Fruit fly (Drosophila melanogaster) whole organism, embryonic: ENCODE data around the gene CG13086.
A peak's percentile ranks its signal among the peaks of the same experiment; 100 is the strongest.

Source experiments
- Ada2b ChIP-seq: fragments of 200-800 bp; sonication (Bioruptor generic); IDR thresholded peaks from 2 replicates; pipeline ENCODE4 v1.3.6; 2022; ENCODE audit warnings: missing biosample characterization, missing genetic modification characterization
- Adf1 ChIP-seq: fragments of 200-800 bp; sonication (Bioruptor generic); IDR thresholded peaks from 2 replicates; pipeline ENCODE4 v1.3.6; 2022; ENCODE audit warnings: missing biosample characterization, missing genetic modification characterization
- B-H1 ChIP-seq: fragments of 200-800 bp; sonication (Bioruptor generic); IDR thresholded peaks from 3 replicates; pipeline ENCODE4 v1.3.6; 2022; ENCODE audit warnings: missing biosample characterization, missing genetic modification characterization
- BEAF-32 ChIP-seq: fragments of 200-800 bp; sonication (Bioruptor generic); optimal IDR thresholded peaks from 3 replicates; lab custom pipeline; 2017; ENCODE audit warnings: missing biosample characterization, missing genetic modification characterization, mild to moderate bottlenecking, moderate library complexity, missing genetic modification reagents
- CG10543 ChIP-seq: fragments of 200-800 bp; sonication (Bioruptor generic); optimal IDR thresholded peaks from 3 replicates; lab custom pipeline; 2017; ENCODE audit warnings: missing biosample characterization, mild to moderate bottlenecking, missing genetic modification characterization, moderate library complexity
- CG11696 ChIP-seq: fragments of 200-800 bp; sonication (Bioruptor generic); IDR thresholded peaks from 2 replicates; pipeline ENCODE4 v1.3.6; 2022; ENCODE audit warnings: missing biosample characterization, missing genetic modification characterization
- CG12769 ChIP-seq: fragments of 200-800 bp; sonication (Bioruptor generic); optimal IDR thresholded peaks from 2 replicates; lab custom pipeline; 2019; ENCODE audit warnings: missing biosample characterization, mild to moderate bottlenecking, missing genetic modification characterization, moderate library complexity
- CG13287 ChIP-seq: fragments of 200-800 bp; sonication (Bioruptor generic); IDR thresholded peaks from 2 replicates; pipeline ENCODE4 v1.3.6; 2022; ENCODE audit warnings: missing biosample characterization, missing genetic modification characterization; ENCODE audit not compliant: partially characterized antibody
- CG13296 ChIP-seq: fragments of 200-800 bp; sonication (Bioruptor generic); optimal IDR thresholded peaks from 3 replicates; lab custom pipeline; 2018; ENCODE audit warnings: missing biosample characterization, mild to moderate bottlenecking, missing genetic modification characterization
- CG17568 ChIP-seq: fragments of 200-800 bp; sonication (Bioruptor generic); optimal IDR thresholded peaks from 2 replicates; lab custom pipeline; 2018; ENCODE audit warnings: missing biosample characterization, mild to moderate bottlenecking, missing genetic modification characterization, moderate library complexity
- CG2199 ChIP-seq: fragments of 200-800 bp; sonication (Bioruptor generic); IDR thresholded peaks from 3 replicates; pipeline ENCODE4 v1.3.6; 2022; ENCODE audit warnings: missing biosample characterization, missing genetic modification characterization
- CG31441 ChIP-seq: fragments of 200-800 bp; sonication (Bioruptor generic); IDR thresholded peaks from 2 replicates; pipeline ENCODE4 v1.3.6; 2022; ENCODE audit warnings: missing biosample characterization, missing genetic modification characterization
- CG32772 ChIP-seq: fragments of 200-800 bp; sonication (Bioruptor generic); IDR thresholded peaks from 2 replicates; pipeline ENCODE4 v1.3.6; 2022; ENCODE audit warnings: missing biosample characterization, missing genetic modification characterization
- CG34376 ChIP-seq: fragments of 200-800 bp; sonication (Bioruptor generic); optimal IDR thresholded peaks from 2 replicates; lab custom pipeline; 2018; ENCODE audit warnings: missing biosample characterization, mild to moderate bottlenecking, missing genetic modification characterization
- CG4282 ChIP-seq: fragments of 200-800 bp; sonication (Bioruptor generic); optimal IDR thresholded peaks from 2 replicates; lab custom pipeline; 2016; ENCODE audit warnings: missing biosample characterization, missing genetic modification characterization
- CG7372 ChIP-seq: fragments of 200-800 bp; sonication (Bioruptor generic); IDR thresholded peaks from 2 replicates; pipeline ENCODE4 v1.3.6; 2022; ENCODE audit warnings: missing biosample characterization, missing genetic modification characterization
- CG7786 ChIP-seq: fragments of 200-800 bp; sonication (Bioruptor generic); optimal IDR thresholded peaks from 2 replicates; lab custom pipeline; 2016; ENCODE audit warnings: missing biosample characterization, missing genetic modification characterization
- CoRest ChIP-seq: fragments of 200-800 bp; sonication (Bioruptor generic); optimal IDR thresholded peaks from 3 replicates; lab custom pipeline; 2018; ENCODE audit warnings: missing biosample characterization, mild to moderate bottlenecking, missing genetic modification characterization, moderate library complexity
- Deaf1 ChIP-seq: fragments of 200-800 bp; optimal IDR thresholded peaks from 3 replicates; lab custom pipeline; 2019; ENCODE audit warnings: missing biosample characterization, mild to moderate bottlenecking, missing genetic modification characterization, moderate library complexity
- Dll ChIP-seq: fragments of 200-800 bp; sonication (Bioruptor generic); IDR thresholded peaks from 4 replicates; pipeline ENCODE4 v1.3.6; 2022; ENCODE audit warnings: missing biosample characterization, missing genetic modification characterization; ENCODE audit not compliant: partially characterized antibody
- Jarid2 ChIP-seq: fragments of 200-800 bp; sonication (Bioruptor generic); optimal IDR thresholded peaks from 3 replicates; lab custom pipeline; 2017; ENCODE audit warnings: mild to moderate bottlenecking, missing biosample characterization, missing genetic modification reagents, missing genetic modification characterization
- Med ChIP-seq: fragments of 200-800 bp; sonication (Bioruptor generic); peaks from one replicate; lab custom pipeline; 2016; ENCODE audit warnings: missing biosample characterization, missing genetic modification characterization, mild to moderate bottlenecking, inconsistent platforms, moderate library complexity
- NC2α ChIP-seq: fragments of 200-800 bp; sonication (Bioruptor generic); optimal IDR thresholded peaks from 2 replicates; lab custom pipeline; 2016; ENCODE audit warnings: missing biosample characterization, missing genetic modification characterization
- Rfx ChIP-seq: fragments of 200-800 bp; sonication (Bioruptor generic); IDR thresholded peaks from 2 replicates; pipeline ENCODE4 v1.3.6; 2022; ENCODE audit warnings: missing biosample characterization, missing genetic modification characterization
- Spps ChIP-seq: fragments of 200-800 bp; sonication (Bioruptor generic); optimal IDR thresholded peaks from 2 replicates; lab custom pipeline; 2018; ENCODE audit warnings: missing biosample characterization, mild to moderate bottlenecking, missing genetic modification characterization
- Trl ChIP-seq, 3 experiments: fragments of >200 bp in 2 of 3; fragments of 200-800 bp in 1 of 3; sonication (Bioruptor generic) in 1 of 3; optimal IDR thresholded peaks; 2 replicates in 1 of 3; 3 replicates in 2 of 3; lab custom pipeline; 2016 to 2017; ENCODE audit warnings: missing biosample characterization in 1 of 3, missing genetic modification characterization in 1 of 3
- btn ChIP-seq: fragments of 200-800 bp; sonication (Bioruptor generic); optimal IDR thresholded peaks from 2 replicates; lab custom pipeline; 2016; ENCODE audit warnings: missing biosample characterization, missing genetic modification characterization
- cg ChIP-seq: fragments of 200-800 bp; sonication (Bioruptor generic); optimal IDR thresholded peaks from 3 replicates; lab custom pipeline; 2019; ENCODE audit warnings: missing biosample characterization, mild to moderate bottlenecking, missing genetic modification characterization, moderate library complexity
- chinmo ChIP-seq: fragments of 200-800 bp; sonication (Bioruptor generic); IDR thresholded peaks from 4 replicates; pipeline ENCODE4 v1.3.6; 2022; ENCODE audit warnings: missing biosample characterization, missing genetic modification characterization; ENCODE audit not compliant: partially characterized antibody
- dmrt99B ChIP-seq: fragments of 200-800 bp; sonication (Bioruptor generic); optimal IDR thresholded peaks from 2 replicates; lab custom pipeline; 2018; ENCODE audit warnings: missing biosample characterization, mild to moderate bottlenecking, missing genetic modification characterization, moderate library complexity
- fd102C ChIP-seq: fragments of 200-800 bp; sonication (Bioruptor generic); optimal IDR thresholded peaks from 2 replicates; lab custom pipeline; 2018; ENCODE audit warnings: missing biosample characterization, mild to moderate bottlenecking, missing genetic modification characterization, moderate library complexity
- gsb ChIP-seq: fragments of 200-800 bp; sonication (Bioruptor generic); IDR thresholded peaks from 2 replicates; pipeline ENCODE4 v1.3.6; 2022; ENCODE audit warnings: missing biosample characterization, missing genetic modification characterization
- h ChIP-seq: fragments of >200 bp; optimal IDR thresholded peaks from 2 replicates; lab custom pipeline; 2017
- ken ChIP-seq: fragments of 200-800 bp; sonication (Bioruptor generic); IDR thresholded peaks from 3 replicates; pipeline ENCODE4 v1.3.6; 2022; ENCODE audit warnings: missing biosample characterization, missing genetic modification characterization
- kni ChIP-seq: fragments of 200-800 bp; sonication (Bioruptor generic); optimal IDR thresholded peaks from 3 replicates; lab custom pipeline; 2017; ENCODE audit warnings: mild to moderate bottlenecking, missing biosample characterization, missing genetic modification reagents, missing genetic modification characterization
- nau ChIP-seq: fragments of 200-800 bp; sonication (Bioruptor generic); optimal IDR thresholded peaks from 3 replicates; lab custom pipeline; 2017; ENCODE audit warnings: missing biosample characterization, mild to moderate bottlenecking, missing genetic modification characterization, missing genetic modification reagents
- pum ChIP-seq: fragments of 200-800 bp; sonication (Bioruptor generic); optimal IDR thresholded peaks from 2 replicates; lab custom pipeline; 2016; ENCODE audit warnings: missing biosample characterization, missing genetic modification characterization
- row ChIP-seq: fragments of 200-800 bp; sonication (Bioruptor generic); IDR thresholded peaks from 3 replicates; pipeline ENCODE4 v1.3.6; 2022; ENCODE audit warnings: missing biosample characterization, missing genetic modification characterization
- schlank ChIP-seq: fragments of 200-800 bp; sonication (Bioruptor generic); optimal IDR thresholded peaks from 2 replicates; lab custom pipeline; 2018; ENCODE audit warnings: missing biosample characterization, mild to moderate bottlenecking, missing genetic modification characterization
- sd ChIP-seq: fragments of 200-800 bp; sonication (Bioruptor generic); optimal IDR thresholded peaks from 3 replicates; lab custom pipeline; 2018; ENCODE audit warnings: missing biosample characterization, mild to moderate bottlenecking, missing genetic modification characterization, moderate library complexity
- sens ChIP-seq: fragments of 200-800 bp; sonication (Bioruptor generic); peaks from one replicate; lab custom pipeline; 2016; ENCODE audit warnings: missing biosample characterization, missing genetic modification characterization
- twi ChIP-seq: fragments of 200-800 bp; optimal IDR thresholded peaks from 2 replicates; lab custom pipeline; 2019; ENCODE audit warnings: missing biosample characterization, mild to moderate bottlenecking, missing genetic modification characterization, moderate library complexity
- z ChIP-seq: fragments of 200-800 bp; sonication (Bioruptor generic); IDR thresholded peaks from 3 replicates; pipeline ENCODE4 v1.3.6; 2022; ENCODE audit warnings: missing biosample characterization, missing genetic modification characterization

The CG13086 gene

DNA sequence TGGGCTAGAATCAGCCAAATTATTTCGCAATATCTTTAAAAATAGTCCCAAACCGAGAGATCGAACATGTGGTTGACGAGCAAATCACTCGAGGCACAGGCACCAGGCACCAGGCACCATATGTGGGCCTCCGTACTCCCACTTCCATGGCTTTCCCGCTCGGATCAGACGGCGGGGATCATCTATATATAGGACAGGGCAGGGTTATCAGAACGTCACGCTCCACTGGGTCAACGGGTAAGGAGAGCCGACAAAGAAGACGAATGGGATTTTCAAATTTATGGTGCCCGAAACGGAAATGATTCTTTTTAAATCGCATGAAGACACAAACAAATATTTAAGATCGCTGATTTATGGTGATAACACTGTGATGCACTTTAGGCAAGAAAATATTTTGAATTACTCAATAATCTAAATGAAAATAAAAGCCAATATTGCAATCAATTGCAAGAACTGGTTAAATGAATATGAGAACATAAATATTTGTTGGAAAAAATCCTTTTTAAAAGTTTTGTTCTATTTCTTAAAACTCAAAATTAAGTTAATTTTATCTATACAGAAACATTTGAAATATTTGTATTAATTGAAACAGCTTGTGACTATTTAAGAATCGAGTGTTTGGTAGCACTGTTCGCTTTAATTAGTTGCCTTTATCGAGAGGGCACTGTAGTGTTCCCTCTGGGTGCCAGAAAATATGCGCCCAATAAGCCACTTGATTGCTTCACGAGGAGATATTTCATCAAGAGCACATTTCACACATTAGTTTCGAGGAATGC is 49.1 kb downstream of the CG13086 start (continued):
- TF ChIP-seq Ada2b (GFP tag; lab: Robert Waterston, UW) (no peak), pum (no peak), CG7786 (GFP tag; lab: Kevin White, UChicago) (no peak), sens (peak; percentile 56), CG4282 (GFP tag; lab: Kevin White, UChicago) (no peak), dmrt99B (tag; lab: Kevin White, UChicago) (peak; percentile 18), CG12769 (tag; lab: Kevin White, UChicago) (peak; percentile 45), nau (GFP tag; lab: Kevin White, UChicago) (no peak), btn (GFP tag; lab: Kevin White, UChicago) (no peak)

dm6 chr2L:19414233-19414749 is 50.1 kb downstream of the CG13086 start:
- TF ChIP-seq Trl (optimal IDR thresholded peaks at IDR 0.05; lab: Kevin White, UChicago), result peak; percentile 19 to 34
- no peak for TF ChIP-seq Trl (GFP tag; optimal IDR thresholded peaks at IDR 0.05; lab: Kevin White, UChicago)
- no peak for TF ChIP-seq BEAF-32
- no peak for TF ChIP-seq kni (GFP tag; lab: Kevin White, UChicago)
- no peak for TF ChIP-seq row (GFP tag; lab: Robert Waterston, UW)
- TF ChIP-seq Adf1 (GFP tag; lab: Robert Waterston, UW), result peak; percentile 26; the same call in 1 of the 2 replicates
- TF ChIP-seq gsb (GFP tag; lab: Robert Waterston, UW), result no peak
- TF ChIP-seq Dll (GFP tag; lab: Robert Waterston, UW), result no peak
- peak; percentile 20; the same call in 1 of the 2 replicates for TF ChIP-seq CG13287
- no peak for TF ChIP-seq ken (GFP tag; lab: Robert Waterston, UW)
- TF ChIP-seq CG11696 (GFP tag; lab: Robert Waterston, UW), result no peak
- no peak for TF ChIP-seq CoRest
- TF ChIP-seq sd (tag; lab: Kevin White, UChicago), result peak; percentile 61
- peak; percentile 8 for TF ChIP-seq CG13296
- TF ChIP-seq h, result no peak
- peak; percentile 33 for TF ChIP-seq Med (GFP tag; lab: Kevin White, UChicago)
- no peak for TF ChIP-seq NC2α
- TF ChIP-seq Deaf1 (tag; lab: Kevin White, UChicago), result peak; percentile 9
- TF ChIP-seq B-H1 (GFP tag; lab: Robert Waterston, UW), result no peak
- TF ChIP-seq CG34376 (GFP tag; lab: Kevin White, UChicago), result peak; percentile 11
- TF ChIP-seq cg (GFP tag; lab: Kevin White, UChicago), result peak; percentile 34
- TF ChIP-seq Spps (tag; lab: Kevin White, UChicago), result no peak
- TF ChIP-seq z (GFP tag; lab: Robert Waterston, UW), result peak; percentile 93
- peak; percentile 3 for TF ChIP-seq CG17568 (GFP tag; lab: Kevin White, UChicago)
- no peak for TF ChIP-seq CG7372 (GFP tag; lab: Robert Waterston, UW)
- TF ChIP-seq Rfx, result no peak
- peak; percentile 4 for TF ChIP-seq CG10543
- 0 out of 3 replicates have a peak, but pooled peaks have one; percentile 19 for TF ChIP-seq CG2199 (GFP tag; lab: Robert Waterston, UW)
- no peak for TF ChIP-seq twi (tag; lab: Kevin White, UChicago)
- TF ChIP-seq schlank, result no peak
- TF ChIP-seq chinmo, result peak; percentile 66; the same call in 3 of the 4 replicates
- no peak for TF ChIP-seq fd102C (GFP tag; lab: Kevin White, UChicago)
- no peak for TF ChIP-seq CG31441 (GFP tag; lab: Robert Waterston, UW)
- peak; percentile 17 for TF ChIP-seq Jarid2 (GFP tag; lab: Kevin White, UChicago)
- no peak for TF ChIP-seq CG32772 (GFP tag; lab: Robert Waterston, UW)
